Worm (Caenorhabditis elegans) whole organism, mixed stage, embryonic: Measurements from ENCODE around the gene cct-1.

Experiments used
- M03D4.4 ChIP-seq: sonication (generic microtip); optimal IDR thresholded peaks from 2 replicates; lab custom pipeline; 2017; ENCODE audit warnings: mild to moderate bottlenecking, missing genetic modification characterization, missing compliant biosample characterization
- blmp-1 ChIP-seq: fragments of 150-350 bp; optimal IDR thresholded peaks from 2 replicates; lab custom pipeline; 2014; ENCODE audit warnings: missing biosample characterization, missing genetic modification characterization
- ceh-43 ChIP-seq: fragments of 200-800 bp; sonication (Bioruptor generic); optimal IDR thresholded peaks from 2 replicates; lab custom pipeline; 2018; ENCODE audit warnings: mild to moderate bottlenecking, missing genetic modification characterization, moderate library complexity, missing compliant biosample characterization
- cnd-1 ChIP-seq: fragments of 200-800 bp; sonication (Bioruptor generic); optimal IDR thresholded peaks from 2 replicates; lab custom pipeline; 2018; ENCODE audit warnings: mild to moderate bottlenecking, missing genetic modification characterization, missing compliant biosample characterization
- elt-3 ChIP-seq: fragments of 150-350 bp; optimal IDR thresholded peaks from 2 replicates; lab custom pipeline; 2014; ENCODE audit warnings: missing biosample characterization, missing genetic modification characterization
- lsy-2 ChIP-seq: fragments of 150-350 bp; optimal IDR thresholded peaks from 2 replicates; lab custom pipeline; 2014; ENCODE audit warnings: missing biosample characterization, missing genetic modification characterization
- nhr-12 ChIP-seq: fragments of 150-350 bp; optimal IDR thresholded peaks from 2 replicates; lab custom pipeline; 2014; ENCODE audit warnings: missing biosample characterization, missing genetic modification characterization
- nhr-76 ChIP-seq: sonication (generic microtip); optimal IDR thresholded peaks from 2 replicates; lab custom pipeline; 2017; ENCODE audit warnings: missing biosample characterization, missing genetic modification characterization
- pha-4 ChIP-seq: fragments of 150-350 bp; optimal IDR thresholded peaks from 2 replicates; lab custom pipeline; 2018; ENCODE audit warnings: missing biosample characterization, missing genetic modification reagents, missing genetic modification characterization
- snpc-4 ChIP-seq: fragments of 150-350 bp; optimal IDR thresholded peaks from 2 replicates; lab custom pipeline; 2014; ENCODE audit warnings: missing biosample characterization, missing genetic modification characterization
- unc-62 ChIP-seq: fragments of 150-350 bp; optimal IDR thresholded peaks from 2 replicates; lab custom pipeline; 2014; ENCODE audit warnings: missing biosample characterization, missing genetic modification reagents, missing genetic modification characterization
- zip-8 ChIP-seq: fragments of 150-350 bp; optimal IDR thresholded peaks from 2 replicates; lab custom pipeline; 2014; ENCODE audit warnings: missing biosample characterization, missing genetic modification characterization
- ztf-11 ChIP-seq: fragments of 150-350 bp; optimal IDR thresholded peaks from 2 replicates; lab custom pipeline; 2014; ENCODE audit warnings: missing biosample characterization, missing genetic modification characterization

DNA sequence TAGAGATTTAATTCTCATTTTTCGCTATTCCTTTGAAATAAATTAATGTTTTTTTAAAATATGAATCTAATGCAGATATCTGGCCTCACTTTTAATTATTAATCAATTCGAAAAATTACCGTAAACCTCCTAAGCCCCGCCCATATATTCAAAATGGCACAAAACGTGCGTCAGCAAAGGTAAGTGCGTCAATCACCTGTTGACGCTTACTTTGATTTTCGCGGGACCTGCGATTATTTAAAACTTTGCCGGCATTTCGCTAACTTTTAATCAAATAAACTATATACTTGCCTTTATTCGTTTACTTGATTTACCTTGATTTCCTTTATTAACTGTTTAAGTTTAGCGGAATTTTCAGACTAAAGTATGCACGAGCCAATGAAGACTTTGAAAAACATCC, 27.3 kb upstream of the cct-1 start, which contains the start of gene pch-2:
- TF ChIP-seq M03D4.4 (tag; lab: Kevin White, UChicago) (no peak), lsy-2 (tag; lab: Kevin White, UChicago) (peak; percentile 87), unc-62 (GFP tag; lab: Kevin White, UChicago) (no peak), blmp-1 (tag; lab: Kevin White, UChicago) (no peak), snpc-4 (no peak), zip-8 (tag; lab: Kevin White, UChicago) (no peak), cnd-1 (tag; lab: Kevin White, UChicago) (no peak), pha-4 (no peak), ceh-43 (GFP tag; lab: Kevin White, UChicago) (no peak), nhr-76 (tag; lab: Kevin White, UChicago) (no peak), elt-3 (tag; lab: Kevin White, UChicago) (no peak), ztf-11 (tag; lab: Kevin White, UChicago) (no peak), nhr-12 (tag; lab: Kevin White, UChicago) (no peak)
